Worm (Caenorhabditis elegans) whole organism, L4 larva: ENCODE data around the gene ekl-5.

Experiments used
- R02D3.7 ChIP-seq: fragments of 150-350 bp; sonication (generic microtip); optimal IDR thresholded peaks from 3 replicates; lab custom pipeline; 2014; ENCODE audit warnings: missing biosample characterization, missing genetic modification characterization
- mep-1 ChIP-seq: fragments of 150-350 bp; sonication (generic microtip); optimal IDR thresholded peaks from 3 replicates; lab custom pipeline; 2014; ENCODE audit warnings: missing biosample characterization, missing genetic modification characterization
- mxl-2 ChIP-seq: fragments of 200-800 bp; sonication (Bioruptor generic); conservative IDR thresholded peaks from 2 replicates; pipeline ENCODE4 v1.3.6; 2022; ENCODE audit warnings: missing genetic modification reagents, missing genetic modification characterization, missing compliant biosample characterization
- pqm-1 ChIP-seq: sonication (generic microtip); optimal IDR thresholded peaks from 2 replicates; lab custom pipeline; 2017; ENCODE audit warnings: missing biosample characterization, missing genetic modification characterization
- unc-130 ChIP-seq: sonication (generic microtip); optimal IDR thresholded peaks from 2 replicates; lab custom pipeline; 2016; ENCODE audit warnings: missing genetic modification reagents, missing genetic modification characterization, missing compliant biosample characterization

- no peak for TF ChIP-seq R02D3.7 (tag; lab: Kevin White, UChicago)
- TF ChIP-seq mxl-2 = no peak
- TF ChIP-seq pqm-1 = no peak
- TF ChIP-seq mep-1 (tag; lab: Kevin White, UChicago) = no peak
- no peak for TF ChIP-seq unc-130 (GFP tag; lab: Kevin White, UChicago)
These were observed 23.7 kb downstream of the ekl-5 start, which contains the start of gene sra-37 for ce11 chrX:13893256-13893655.
